Worm (Caenorhabditis elegans): ENCODE measurements around the gene srr-7.

DNA sequence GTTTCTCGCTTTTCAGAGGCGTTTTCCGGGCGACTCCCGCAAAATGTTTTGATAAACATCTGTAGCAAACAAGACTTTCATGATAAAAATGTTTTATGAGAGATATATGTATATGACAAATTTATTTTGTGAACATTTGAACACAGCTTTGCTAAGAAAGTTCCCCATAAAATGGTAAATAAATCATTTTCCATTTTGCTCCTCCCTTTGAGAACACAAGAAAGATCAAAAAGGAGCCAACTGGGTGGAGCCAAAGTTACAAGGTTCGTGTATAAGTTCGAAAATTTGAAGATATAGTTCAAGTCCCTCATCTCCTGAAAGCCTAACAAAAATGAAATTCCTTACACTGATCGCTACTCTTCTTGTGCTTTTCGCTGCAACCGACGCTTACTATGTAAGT, 37.6 kb upstream of the srr-7 start, which contains the start of gene C01G10.17:
- no peak for TF ChIP-seq mab-5 (tag; optimal IDR thresholded peaks at IDR 0.05)
- no peak for TF ChIP-seq unc-39 (tag; optimal IDR thresholded peaks at IDR 0.05)
- no peak for TF ChIP-seq tbx-8 (GFP tag; optimal IDR thresholded peaks at IDR 0.05)
- TF ChIP-seq ztf-11 (tag; optimal IDR thresholded peaks at IDR 0.05) = no peak
